Worm (Caenorhabditis elegans) whole organism, L3 larva: ENCODE measurements around the gene ZK856.4.

Experiments used
- lin-15B ChIP-seq: fragments of 150-350 bp; optimal IDR thresholded peaks from 2 replicates; lab custom pipeline; 2014; ENCODE audit warnings: missing biosample characterization, missing genetic modification characterization
- mdl-1 ChIP-seq: fragments of 150-350 bp; optimal IDR thresholded peaks from 2 replicates; lab custom pipeline; 2014; ENCODE audit warnings: missing biosample characterization, missing genetic modification characterization
- nhr-12 ChIP-seq: fragments of 150-350 bp; optimal IDR thresholded peaks from 2 replicates; lab custom pipeline; 2014; ENCODE audit warnings: missing biosample characterization, missing genetic modification characterization
- ztf-11 ChIP-seq: fragments of 150-350 bp; optimal IDR thresholded peaks from 2 replicates; lab custom pipeline; 2014; ENCODE audit warnings: missing biosample characterization, missing genetic modification characterization

DNA sequence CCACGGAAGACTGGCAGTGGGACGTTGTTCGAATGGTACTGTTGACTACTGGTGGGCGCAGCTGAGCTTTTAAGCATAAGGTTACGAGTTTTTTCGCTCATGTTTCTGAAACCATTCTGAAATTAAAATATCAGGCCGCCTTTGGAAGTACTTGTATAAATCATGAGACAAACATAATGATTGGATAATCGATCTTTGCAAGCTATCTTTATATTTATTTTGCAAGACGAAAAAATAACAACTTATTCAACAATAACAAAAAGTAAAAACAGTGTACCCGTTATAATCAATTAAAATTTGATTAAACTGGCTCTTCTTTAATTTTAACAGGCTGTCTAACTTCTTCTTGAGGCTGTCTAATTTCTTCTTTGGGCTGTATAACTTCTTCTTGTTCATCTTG lies 22.4 kb downstream of the ZK856.4 start, which contains the start of gene ZK856.16:
- no peak for TF ChIP-seq lin-15B (tag; lab: Kevin White, UChicago)
- no peak for TF ChIP-seq ztf-11 (tag; lab: Kevin White, UChicago)
- no peak for TF ChIP-seq mdl-1
- no peak for TF ChIP-seq nhr-12 (tag; lab: Kevin White, UChicago)
